Worm (Caenorhabditis elegans) whole organism, L4/young adult: ENCODE measurements around the gene btb-9.
"Not testable (repeated sequence)": the region's sequence is repeated elsewhere in the genome, so short reads cannot be mapped to it uniquely, and the experiment has no call there.

ENCODE experiments used
- W03F9.2 ChIP-seq: fragments of 150-350 bp; optimal IDR thresholded peaks from 2 replicates; lab custom pipeline; 2014; ENCODE audit warnings: missing biosample characterization, missing genetic modification characterization
- dao-5 ChIP-seq: sonication (generic microtip); optimal IDR thresholded peaks from 2 replicates; lab custom pipeline; 2016; ENCODE audit warnings: missing genotype, missing genetic modification characterization, moderate library complexity, missing compliant biosample characterization
- him-1 ChIP-seq: sonication (generic microtip); optimal IDR thresholded peaks from 2 replicates; lab custom pipeline; 2016; ENCODE audit warnings: missing genotype, missing genetic modification reagents, missing genetic modification characterization, missing compliant biosample characterization

The btb-9 gene

DNA sequence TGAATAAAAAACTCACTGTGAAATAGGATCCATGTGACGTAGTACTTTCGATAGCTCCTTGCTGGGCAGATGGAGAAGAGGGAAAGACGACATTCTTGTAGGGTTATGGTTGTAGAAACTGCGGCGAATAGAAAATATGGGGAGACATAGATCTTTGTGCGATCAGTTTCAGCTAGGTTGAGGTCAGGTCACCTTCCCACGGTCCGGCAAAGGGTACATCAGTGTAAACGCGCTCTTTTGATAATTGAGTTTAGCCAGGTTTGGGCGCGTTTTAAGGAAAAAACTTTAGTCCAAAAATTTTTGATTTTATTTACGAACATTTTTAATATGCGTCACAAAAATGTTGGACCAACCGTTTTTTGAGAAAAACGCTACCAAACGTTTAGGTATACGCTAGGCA, 27.8 kb downstream of the btb-9 start, which contains the start of gene F36H5.17:
TSS of gene F36H5.17 (minus strand) at position 101 of the 400 bp plus-strand sequence.
- TF ChIP-seq dao-5 (tag; lab: Kevin White, UChicago) (no peak), W03F9.2 (tag; lab: Kevin White, UChicago) (no peak), him-1 (tag; lab: Kevin White, UChicago) (no peak)

DNA sequence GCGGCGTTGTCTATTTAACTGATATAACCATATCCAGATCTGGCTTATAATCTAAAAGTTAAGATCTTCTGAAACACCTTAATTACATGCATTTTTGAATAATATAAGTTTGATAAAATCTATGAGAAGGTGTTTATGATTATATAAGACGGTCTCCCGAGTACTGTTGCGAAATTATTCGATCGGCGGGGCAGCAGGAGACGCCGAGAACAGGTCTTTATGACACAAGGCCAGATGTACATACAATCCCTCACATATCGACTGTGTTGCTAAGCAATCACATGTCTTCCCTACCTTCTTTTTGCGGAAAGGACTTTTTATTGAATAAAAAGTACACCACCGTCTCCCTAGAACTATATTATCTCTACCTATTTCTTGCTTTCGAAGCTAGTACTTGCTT, 28.3 kb downstream of the btb-9 start, which contains the start of gene fbxb-53:
TSS of gene fbxb-53 (plus strand) at position 301 of the 400 bp plus-strand sequence.
- no peak for TF ChIP-seq dao-5 (tag; lab: Kevin White, UChicago)

DNA sequence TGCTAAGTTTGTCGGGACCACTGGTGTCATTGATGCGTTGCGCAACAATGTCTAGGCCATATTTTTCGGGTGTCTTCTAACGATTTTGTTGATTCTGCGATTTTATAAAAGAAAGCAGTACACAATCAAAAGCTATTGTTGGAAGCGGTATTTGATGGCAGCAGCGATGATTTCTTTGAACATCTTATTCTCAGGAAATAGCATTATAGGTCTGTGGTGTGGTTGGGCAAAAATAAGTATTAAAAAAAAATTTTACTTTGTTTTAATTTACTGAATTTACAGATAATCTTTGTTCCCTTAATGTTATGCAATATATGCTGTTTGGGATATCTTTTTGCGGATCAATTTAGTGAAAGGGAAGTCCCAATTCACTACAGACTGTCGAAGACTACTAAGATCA, 28.7 kb downstream of the btb-9 start, which contains the start of gene F36H5.10:
TSS of gene F36H5.10 (plus strand) at position 301 of the 400 bp plus-strand sequence.
- TF ChIP-seq W03F9.2 (tag; lab: Kevin White, UChicago) (no peak), him-1 (tag; lab: Kevin White, UChicago) (no peak), dao-5 (tag; lab: Kevin White, UChicago) (no peak)

DNA sequence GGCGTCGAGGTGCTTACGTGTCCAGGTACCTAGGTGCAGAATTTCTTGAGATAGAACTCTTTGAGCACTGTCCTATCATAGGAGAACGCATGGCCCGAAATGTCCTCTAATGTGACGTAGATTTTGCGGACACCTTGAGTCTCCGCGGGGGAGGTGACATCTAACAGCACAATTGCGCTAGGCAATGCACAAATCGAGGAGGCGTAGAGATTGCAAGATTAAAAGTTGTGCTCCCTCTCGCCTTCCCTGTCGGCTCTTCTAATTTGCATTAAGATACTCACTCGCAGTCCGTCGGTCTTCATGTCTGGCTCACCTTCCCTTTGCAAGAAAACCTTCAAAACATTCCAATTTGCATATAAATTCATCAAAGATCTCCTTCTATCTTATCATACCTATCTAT, 31.3 kb downstream of the btb-9 start, which contains the start of gene F36H5.18:
TSS of gene F36H5.18 (plus strand) at position 301 of the 400 bp plus-strand sequence.
- no peak for TF ChIP-seq W03F9.2 (tag; lab: Kevin White, UChicago)
- no peak for TF ChIP-seq him-1 (tag; lab: Kevin White, UChicago)
- no peak for TF ChIP-seq dao-5 (tag; lab: Kevin White, UChicago)

DNA sequence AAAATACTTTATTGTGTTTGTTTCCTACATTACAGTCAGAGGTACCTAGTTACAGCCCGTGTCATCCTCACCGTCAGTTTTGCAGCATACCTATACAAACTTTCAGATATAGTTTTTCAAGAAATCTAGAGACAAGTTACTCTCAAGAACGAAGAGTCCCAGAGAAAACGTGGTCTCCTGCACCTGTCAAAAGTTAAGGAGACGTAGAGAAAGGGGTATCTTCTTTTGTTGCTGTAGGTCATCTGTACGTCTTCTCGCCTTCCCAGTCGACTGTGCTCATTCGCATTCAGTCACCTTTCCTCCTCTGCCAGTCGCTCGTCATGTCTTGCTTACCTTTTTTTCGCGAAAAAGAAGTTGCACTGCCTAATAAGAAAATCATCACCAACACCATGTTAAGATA, 33.3 kb downstream of the btb-9 start, which contains the start of gene F36H5.4:
TSS of gene F36H5.4 (plus strand) at position 301 of the 400 bp plus-strand sequence.
- TF ChIP-seq dao-5 (tag; lab: Kevin White, UChicago) (no peak), him-1 (tag; lab: Kevin White, UChicago) (no peak)

DNA sequence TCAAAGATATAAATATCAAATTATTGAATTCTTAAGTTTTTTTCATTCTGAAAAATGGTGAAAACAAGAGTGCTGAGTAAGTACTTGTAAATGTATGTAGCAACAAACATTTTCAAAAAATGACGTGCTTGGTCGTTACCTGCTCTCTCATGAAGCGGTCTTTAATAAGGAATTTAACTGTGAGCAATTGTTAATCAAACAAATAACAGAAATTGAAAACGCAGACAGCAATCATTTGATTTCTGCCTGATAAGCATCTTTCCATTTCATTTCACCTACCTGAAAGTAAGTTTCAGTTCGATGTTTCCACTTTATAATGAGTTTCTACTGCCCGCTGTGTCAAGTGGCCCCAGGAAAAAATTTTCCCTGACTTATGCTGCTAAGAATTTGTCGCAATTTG, 34.8 kb downstream of the btb-9 start, which contains the start of gene math-28:
TSS of gene math-28 (plus strand) at position 301 of the 400 bp plus-strand sequence.
- TF ChIP-seq him-1 (tag; lab: Kevin White, UChicago) (no peak), dao-5 (tag; lab: Kevin White, UChicago) (no peak), W03F9.2 (tag; lab: Kevin White, UChicago) (no peak)

DNA sequence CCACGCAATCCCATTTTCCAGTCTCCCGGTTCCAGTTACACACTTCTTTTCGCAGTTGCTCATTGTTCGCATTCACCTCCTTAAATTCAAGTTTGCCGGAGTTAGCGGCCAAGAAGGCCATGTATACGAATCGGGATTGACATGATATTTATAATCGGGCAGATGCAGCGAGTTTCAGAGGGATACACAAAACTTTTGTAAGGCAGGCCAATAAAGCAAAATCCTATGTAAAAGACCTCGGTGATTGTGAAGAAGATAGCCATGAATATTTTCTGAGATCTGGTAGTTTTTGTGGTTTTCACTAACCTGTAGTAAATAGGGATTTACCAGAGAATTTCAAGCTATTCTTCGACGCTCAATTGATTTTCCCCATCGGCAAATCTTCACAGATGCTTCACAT, 38.4 kb downstream of the btb-9 start:
- TF ChIP-seq him-1 (tag; lab: Kevin White, UChicago) (no peak), W03F9.2 (tag; lab: Kevin White, UChicago) (no peak), dao-5 (tag; lab: Kevin White, UChicago) (no peak)

DNA sequence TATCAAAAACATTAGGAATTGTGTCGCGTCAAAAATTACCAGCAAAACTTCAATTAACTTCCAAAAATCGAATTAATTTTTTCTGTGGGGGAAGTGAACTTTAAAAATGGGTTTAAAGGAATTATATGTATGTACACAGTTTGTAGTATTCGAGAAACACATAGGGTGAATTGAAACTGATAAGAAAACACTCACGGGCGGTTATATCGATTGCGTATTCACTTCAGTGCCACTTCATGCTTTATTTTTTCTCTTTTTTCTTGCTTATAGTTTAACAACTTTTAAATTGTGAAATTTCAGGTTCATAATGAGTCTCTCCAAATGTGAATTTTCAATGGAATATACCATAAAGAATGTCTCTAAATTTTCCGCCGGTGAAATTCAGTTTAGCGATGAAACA, 43.0 kb downstream of the btb-9 start, which contains the start of gene math-26:
TSS of gene math-26 (plus strand) at position 301 of the 400 bp plus-strand sequence.
- TF ChIP-seq dao-5, W03F9.2, him-1 (tag; lab: Kevin White, UChicago): not testable (repeated sequence)

DNA sequence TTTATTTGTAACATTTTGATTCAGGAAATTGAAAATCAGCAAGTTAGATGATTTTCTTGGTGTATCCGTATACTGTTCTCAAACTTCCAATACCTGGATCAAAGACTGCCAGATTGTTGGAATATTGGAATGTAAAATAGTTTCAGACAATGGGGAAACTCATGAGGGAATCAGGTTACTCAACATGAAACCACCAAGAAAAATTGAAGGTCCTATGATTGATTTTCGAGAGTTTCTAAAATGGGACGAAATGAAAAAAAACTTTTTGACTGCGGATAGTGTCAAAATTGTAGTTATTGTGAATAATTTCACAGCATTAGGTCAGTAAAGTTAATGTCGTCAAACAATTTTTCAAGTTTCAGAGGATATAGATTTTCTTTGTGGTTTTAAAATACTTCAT, 43.5 kb downstream of the btb-9 start, which contains the start of gene math-3:
TSS of gene math-3 (plus strand) at position 301 of the 400 bp plus-strand sequence.
- TF ChIP-seq dao-5 (tag; lab: Kevin White, UChicago), result no peak

DNA sequence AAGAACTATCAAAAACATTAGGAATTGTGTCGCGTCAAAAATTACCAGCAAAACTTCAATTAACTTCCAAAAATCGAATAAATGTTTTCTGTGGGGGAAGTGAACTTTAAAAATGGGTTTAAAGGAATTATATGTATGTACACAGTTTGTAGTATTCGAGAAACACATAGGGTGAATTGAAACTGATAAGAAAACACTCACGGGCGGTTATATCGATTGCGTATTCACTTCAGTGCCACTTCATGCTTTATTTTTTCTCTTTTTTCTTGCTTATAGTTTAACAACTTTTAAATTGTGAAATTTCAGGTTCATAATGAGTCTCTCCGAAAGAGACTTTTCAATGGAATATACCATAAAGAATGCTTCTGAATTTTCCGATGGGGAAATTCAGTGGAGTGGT, 46.9 kb downstream of the btb-9 start, which contains the start of gene F36H5.14:
TSS of gene F36H5.14 (plus strand) at position 301 of the 400 bp plus-strand sequence.
- not testable (repeated sequence) for TF ChIP-seq dao-5, him-1, W03F9.2 (tag; lab: Kevin White, UChicago)
